Worm (Caenorhabditis elegans) whole organism, L1 larva: ENCODE measurements around the gene irk-1.

ENCODE experiments used
- C04F5.9 ChIP-seq: sonication (generic microtip); optimal IDR thresholded peaks from 2 replicates; lab custom pipeline; 2016; ENCODE audit warnings: missing genetic modification characterization, missing compliant biosample characterization
- C16A3.4 ChIP-seq: fragments of 150-350 bp; optimal IDR thresholded peaks from 2 replicates; lab custom pipeline; 2014; ENCODE audit warnings: missing biosample characterization, missing genetic modification characterization
- C34B4.2 ChIP-seq: sonication (generic microtip); optimal IDR thresholded peaks from 2 replicates; lab custom pipeline; 2017; ENCODE audit warnings: mild to moderate bottlenecking, missing genetic modification characterization, missing compliant biosample characterization
- aha-1 ChIP-seq: fragments of 150-350 bp; optimal IDR thresholded peaks from 2 replicates; lab custom pipeline; 2014; ENCODE audit warnings: missing biosample characterization, missing genetic modification characterization
- alr-1 ChIP-seq: fragments of 200-800 bp; sonication (Bioruptor generic); optimal IDR thresholded peaks from 2 replicates; lab custom pipeline; 2018; ENCODE audit warnings: borderline replicate concordance, mild to moderate bottlenecking, missing genetic modification characterization, missing compliant biosample characterization
- ama-1 ChIP-seq: fragments of 150-350 bp; optimal IDR thresholded peaks from 2 replicates; lab custom pipeline; 2014
- ceh-8 ChIP-seq: fragments of 200-800 bp; sonication (Bioruptor generic); optimal IDR thresholded peaks from 2 replicates; lab custom pipeline; 2018; ENCODE audit warnings: mild to moderate bottlenecking, missing genetic modification characterization, moderate library complexity, missing compliant biosample characterization
- ceh-88 ChIP-seq: fragments of 200-800 bp; sonication (Bioruptor generic); IDR thresholded peaks from 2 replicates; pipeline ENCODE4 v1.3.6; 2022; ENCODE audit warnings: missing genetic modification characterization, missing compliant biosample characterization
- ces-1 ChIP-seq: fragments of 150-350 bp; optimal IDR thresholded peaks from 2 replicates; lab custom pipeline; 2014; ENCODE audit warnings: missing biosample characterization, missing genetic modification reagents, missing genetic modification characterization
- dpl-1 ChIP-seq, 3 experiments: fragments of 150-350 bp in 2 of 3; sonication (generic microtip) in 1 of 3; optimal IDR thresholded peaks; 2 replicates each; lab custom pipeline; 2014 to 2017; ENCODE audit warnings: missing biosample characterization in 3 of 3, missing genetic modification characterization in 3 of 3, missing genetic modification reagents in 3 of 3
- dsc-1 ChIP-seq: sonication (generic microtip); optimal IDR thresholded peaks from 2 replicates; lab custom pipeline; 2016; ENCODE audit warnings: mild to moderate bottlenecking, missing genetic modification characterization, missing compliant biosample characterization
- egl-27 ChIP-seq, 2 experiments: fragments of 150-350 bp in 1 of 2; sonication (generic microtip); optimal IDR thresholded peaks; 3 replicates each; lab custom pipeline; 2017 to 2018; ENCODE audit warnings: missing biosample characterization in 2 of 2, missing genetic modification characterization in 2 of 2, missing genetic modification reagents in 2 of 2
- elt-3 ChIP-seq, 6 experiments: fragments of 150-350 bp in 1 of 6; sonication (generic microtip); optimal IDR thresholded peaks; 2 replicates each; lab custom pipeline; 2017 to 2018; ENCODE audit warnings: missing biosample characterization in 6 of 6, missing genetic modification characterization in 6 of 6, inconsistent platforms in 1 of 6
- ets-5 ChIP-seq: fragments of 200-800 bp; sonication (Bioruptor generic); IDR thresholded peaks from 2 replicates; pipeline ENCODE4 v1.3.6; 2022; ENCODE audit warnings: missing genetic modification characterization, missing compliant biosample characterization
- fkh-10 ChIP-seq: sonication (generic microtip); optimal IDR thresholded peaks from 2 replicates; lab custom pipeline; 2017; ENCODE audit warnings: missing biosample characterization, missing genetic modification reagents, missing genetic modification characterization
- grh-1 ChIP-seq: fragments of 200-800 bp; sonication (Bioruptor generic); IDR thresholded peaks from 2 replicates; pipeline ENCODE4 v1.3.6; 2022; ENCODE audit warnings: missing genetic modification reagents, missing genetic modification characterization, missing compliant biosample characterization
- hpl-2 ChIP-seq: fragments of 150-350 bp; optimal IDR thresholded peaks from 2 replicates; lab custom pipeline; 2014; ENCODE audit warnings: missing biosample characterization, missing genetic modification reagents, missing genetic modification characterization
- isw-1 ChIP-seq: fragments of 200-800 bp; sonication (Bioruptor generic); IDR thresholded peaks from 2 replicates; pipeline ENCODE4 v1.3.6; 2022; ENCODE audit warnings: missing genetic modification characterization, missing compliant biosample characterization
- lin-13 ChIP-seq: fragments of 150-350 bp; optimal IDR thresholded peaks from 2 replicates; lab custom pipeline; 2014; ENCODE audit warnings: missing biosample characterization, missing genetic modification reagents, missing genetic modification characterization
- lin-14 ChIP-seq: fragments of 200-800 bp; sonication (Bioruptor generic); optimal IDR thresholded peaks from 2 replicates; lab custom pipeline; 2018; ENCODE audit warnings: mild to moderate bottlenecking, missing genetic modification characterization, moderate library complexity, missing compliant biosample characterization
- lin-15B ChIP-seq: fragments of 150-350 bp; sonication (generic microtip); optimal IDR thresholded peaks from 3 replicates; lab custom pipeline; 2014; ENCODE audit warnings: missing biosample characterization, missing genetic modification characterization
- lin-35 ChIP-seq, 2 experiments: fragments of 150-350 bp; optimal IDR thresholded peaks; 2 replicates each; lab custom pipeline; 2014; ENCODE audit warnings: missing biosample characterization in 2 of 2, missing genetic modification characterization in 2 of 2, missing genetic modification reagents in 2 of 2
- lin-39 ChIP-seq: fragments of 150-350 bp; optimal IDR thresholded peaks from 2 replicates; lab custom pipeline; 2014; ENCODE audit warnings: missing biosample characterization, missing genetic modification reagents, missing genetic modification characterization
- lsy-2 ChIP-seq, 2 experiments: fragments of 150-350 bp; optimal IDR thresholded peaks; 2 replicates each; lab custom pipeline; 2014; ENCODE audit warnings: missing biosample characterization in 2 of 2, missing genetic modification characterization in 2 of 2
- mab-9 ChIP-seq: fragments of 200-800 bp; sonication (Bioruptor generic); IDR thresholded peaks from 2 replicates; pipeline ENCODE4 v1.3.6; 2022; ENCODE audit warnings: missing genetic modification reagents, missing genetic modification characterization, missing compliant biosample characterization
- mef-2 ChIP-seq: fragments of 150-350 bp; optimal IDR thresholded peaks from 2 replicates; lab custom pipeline; 2014; ENCODE audit warnings: missing biosample characterization, missing genetic modification characterization
- mep-1 ChIP-seq: fragments of 150-350 bp; optimal IDR thresholded peaks from 2 replicates; lab custom pipeline; 2014; ENCODE audit warnings: missing biosample characterization, missing genetic modification characterization
- nhr-11 ChIP-seq: fragments of 150-350 bp; optimal IDR thresholded peaks from 2 replicates; lab custom pipeline; 2014; ENCODE audit warnings: missing biosample characterization, missing genetic modification characterization
- nhr-12 ChIP-seq: sonication (generic microtip); optimal IDR thresholded peaks from 2 replicates; lab custom pipeline; 2017; ENCODE audit warnings: missing biosample characterization, missing genetic modification characterization
- nhr-19 ChIP-seq: fragments of 200-800 bp; sonication (Bioruptor generic); conservative IDR thresholded peaks from 2 replicates; pipeline ENCODE4 v1.3.6; 2022; ENCODE audit warnings: missing genetic modification characterization, missing compliant biosample characterization
- nhr-20 ChIP-seq: sonication (generic microtip); optimal IDR thresholded peaks from 2 replicates; lab custom pipeline; 2016; ENCODE audit warnings: mild to moderate bottlenecking, missing genetic modification characterization, missing compliant biosample characterization
- nhr-237 ChIP-seq: fragments of 150-350 bp; optimal IDR thresholded peaks from 2 replicates; lab custom pipeline; 2014; ENCODE audit warnings: missing biosample characterization, missing genetic modification characterization
- nhr-47 ChIP-seq: sonication (generic microtip); optimal IDR thresholded peaks from 2 replicates; lab custom pipeline; 2016; ENCODE audit warnings: mild to moderate bottlenecking, missing genetic modification characterization, moderate library complexity, missing compliant biosample characterization
- nhr-71 ChIP-seq: sonication (generic microtip); optimal IDR thresholded peaks from 2 replicates; lab custom pipeline; 2016; ENCODE audit warnings: mild to moderate bottlenecking, missing genetic modification characterization, moderate library complexity, missing compliant biosample characterization
- nhr-76 ChIP-seq: sonication (generic microtip); optimal IDR thresholded peaks from 2 replicates; lab custom pipeline; 2017; ENCODE audit warnings: missing biosample characterization, missing genetic modification characterization
- nhr-77 ChIP-seq: fragments of 150-350 bp; optimal IDR thresholded peaks from 2 replicates; lab custom pipeline; 2014; ENCODE audit warnings: missing biosample characterization, missing genetic modification characterization
- nhr-84 ChIP-seq: sonication (generic microtip); optimal IDR thresholded peaks from 2 replicates; lab custom pipeline; 2017; ENCODE audit warnings: missing biosample characterization, missing genetic modification characterization
- pag-3 ChIP-seq: sonication (generic microtip); optimal IDR thresholded peaks from 2 replicates; lab custom pipeline; 2017; ENCODE audit warnings: missing genetic modification characterization, mild to moderate bottlenecking, missing compliant biosample characterization, antibody characterized with exemption, borderline replicate concordance; ENCODE audit not compliant: insufficient read depth
- rnt-1 ChIP-seq: sonication (generic microtip); optimal IDR thresholded peaks from 2 replicates; lab custom pipeline; 2016; ENCODE audit warnings: mild to moderate bottlenecking, missing genetic modification characterization, moderate library complexity, missing compliant biosample characterization
- snpc-4 ChIP-seq: fragments of 150-350 bp; optimal IDR thresholded peaks from 2 replicates; lab custom pipeline; 2014; ENCODE audit warnings: missing biosample characterization, missing genetic modification characterization
- snu-23 ChIP-seq: sonication (generic microtip); optimal IDR thresholded peaks from 2 replicates; lab custom pipeline; 2016; ENCODE audit warnings: missing genetic modification characterization, missing compliant biosample characterization
- sox-4 ChIP-seq: sonication (generic microtip); optimal IDR thresholded peaks from 2 replicates; lab custom pipeline; 2016; ENCODE audit warnings: missing genetic modification characterization, missing compliant biosample characterization
- sptf-1 ChIP-seq: fragments of 150-350 bp; optimal IDR thresholded peaks from 2 replicates; lab custom pipeline; 2014; ENCODE audit warnings: missing biosample characterization, missing genetic modification characterization
- sup-37 ChIP-seq: fragments of 200-800 bp; sonication (Bioruptor generic); optimal IDR thresholded peaks from 2 replicates; lab custom pipeline; 2018; ENCODE audit warnings: mild to moderate bottlenecking, missing genetic modification characterization, missing compliant biosample characterization
- swsn-7 ChIP-seq: sonication (generic microtip); optimal IDR thresholded peaks from 2 replicates; lab custom pipeline; 2016; ENCODE audit warnings: missing genetic modification characterization, missing compliant biosample characterization
- tbx-2 ChIP-seq: sonication (generic microtip); optimal IDR thresholded peaks from 2 replicates; lab custom pipeline; 2016; ENCODE audit warnings: missing genetic modification characterization, missing compliant biosample characterization
- unc-130 ChIP-seq: fragments of 150-350 bp; optimal IDR thresholded peaks from 2 replicates; lab custom pipeline; 2017; ENCODE audit warnings: missing biosample characterization, missing genetic modification characterization, inconsistent platforms
- unc-30 ChIP-seq: sonication (generic microtip); optimal IDR thresholded peaks from 2 replicates; lab custom pipeline; 2017; ENCODE audit warnings: missing biosample characterization, missing genetic modification characterization
- unc-62 ChIP-seq: fragments of 150-350 bp; optimal IDR thresholded peaks from 2 replicates; lab custom pipeline; 2014; ENCODE audit warnings: missing biosample characterization, missing genetic modification reagents, missing genetic modification characterization
- unc-98 ChIP-seq: fragments of 200-800 bp; sonication (Bioruptor generic); IDR thresholded peaks from 2 replicates; pipeline ENCODE4 v1.3.6; 2022; ENCODE audit warnings: missing genetic modification characterization, missing compliant biosample characterization
- vab-15 ChIP-seq: sonication (generic microtip); optimal IDR thresholded peaks from 2 replicates; lab custom pipeline; 2017; ENCODE audit warnings: missing genotype, mild to moderate bottlenecking, missing genetic modification characterization, missing compliant biosample characterization
- xbp-1 ChIP-seq: sonication (generic microtip); optimal IDR thresholded peaks from 2 replicates; lab custom pipeline; 2016; ENCODE audit warnings: missing genetic modification characterization, missing compliant biosample characterization
- zag-1 ChIP-seq: fragments of 150-350 bp; optimal IDR thresholded peaks from 2 replicates; lab custom pipeline; 2014; ENCODE audit warnings: missing biosample characterization, missing genetic modification characterization
- zip-4 ChIP-seq: fragments of 200-800 bp; sonication (Bioruptor generic); optimal IDR thresholded peaks from 2 replicates; lab custom pipeline; 2018; ENCODE audit warnings: mild to moderate bottlenecking, missing genetic modification characterization, moderate library complexity, missing compliant biosample characterization

irk-1 gene

DNA sequence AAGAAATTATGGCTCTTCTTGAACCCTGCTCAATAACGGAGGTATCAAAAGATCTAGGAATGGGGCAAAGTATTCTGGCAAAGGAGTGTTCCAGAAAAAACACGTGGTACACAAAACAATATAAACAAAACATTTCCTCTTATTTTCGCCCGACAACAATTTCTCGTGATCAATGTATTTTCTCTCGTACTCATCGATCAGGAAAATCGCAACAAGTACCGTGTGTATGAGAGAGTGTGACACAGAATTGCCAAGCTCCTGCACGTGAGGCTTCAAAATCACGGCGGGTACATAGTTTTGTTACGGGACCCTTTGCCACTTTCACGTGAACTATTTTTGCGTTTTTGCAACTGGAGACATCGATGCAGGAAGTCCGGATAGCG is 36.9 kb downstream of the irk-1 start:
- TF ChIP-seq lin-39 (peak; percentile 83), ceh-8 (GFP tag; lab: Kevin White, UChicago) (no peak), unc-130 (tag; lab: Kevin White, UChicago) (peak; percentile 92), lin-14 (GFP tag; lab: Kevin White, UChicago) (peak; percentile 85), ets-5 (GFP tag; lab: Robert Waterston, UW) (no peak), nhr-84 (tag; lab: Kevin White, UChicago) (no peak), isw-1 (GFP tag; lab: Robert Waterston, UW) (no peak), zag-1 (no peak), ces-1 (GFP tag; lab: Kevin White, UChicago) (no peak), hpl-2 (no peak), sup-37 (GFP tag; lab: Kevin White, UChicago) (peak; percentile 58), zip-4 (GFP tag; lab: Kevin White, UChicago) (no peak), tbx-2 (tag; lab: Kevin White, UChicago) (peak; percentile 76), aha-1 (no peak), snpc-4 (tag; lab: Kevin White, UChicago) (peak; percentile 5), dpl-1 (GFP tag; optimal IDR thresholded peaks at IDR 0.05; lab: Kevin White, UChicago) (peak in 2 of 3 experiments; percentile 21 to 37), sptf-1 (tag; lab: Kevin White, UChicago) (no peak), pag-3 (tag; lab: Kevin White, UChicago) (no peak), xbp-1 (tag; lab: Kevin White, UChicago) (peak; percentile 44), lin-35 (GFP tag; optimal IDR thresholded peaks at IDR 0.05; lab: Kevin White, UChicago) (peak in 1 of 2 experiments; percentile 73), ceh-88 (peak; percentile 22; the same call in 1 of the 2 replicates), mep-1 (peak; percentile 46), nhr-237 (no peak), nhr-20 (peak; percentile 86), unc-62 (GFP tag; lab: Kevin White, UChicago) (no peak), sox-4 (tag; lab: Kevin White, UChicago) (peak; percentile 12), nhr-77 (tag; lab: Kevin White, UChicago) (no peak), lin-13 (peak; percentile 2), egl-27 (tag; optimal IDR thresholded peaks at IDR 0.05; lab: Kevin White, UChicago) (no peak), unc-30 (tag; lab: Kevin White, UChicago) (no peak), nhr-76 (no peak), nhr-71 (tag; lab: Kevin White, UChicago) (peak; percentile 95), nhr-11 (tag; lab: Kevin White, UChicago) (peak; percentile 72), grh-1 (GFP tag; lab: Robert Waterston, UW) (peak; percentile 67), fkh-10 (no peak), swsn-7 (tag; lab: Kevin White, UChicago) (peak; percentile 47), nhr-47 (tag; lab: Kevin White, UChicago) (peak; percentile 49), vab-15 (tag; lab: Kevin White, UChicago) (no peak), elt-3 (tag; optimal IDR thresholded peaks at IDR 0.05; lab: Kevin White, UChicago) (peak in 2 of 6 experiments; percentile 4 to 64), nhr-19 (GFP tag; lab: Robert Waterston, UW) (peak; percentile 90), C16A3.4 (peak; percentile 59), unc-98 (GFP tag; lab: Robert Waterston, UW) (peak; percentile 42; the same call in 1 of the 2 replicates), C04F5.9 (peak; percentile 4), mab-9 (GFP tag; lab: Robert Waterston, UW) (peak; percentile 65), ama-1 (lab: Kevin White, UChicago) (peak; percentile 52), alr-1 (tag; lab: Kevin White, UChicago) (no peak), snu-23 (GFP tag; lab: Kevin White, UChicago) (peak; percentile 85), rnt-1 (peak; percentile 93), dsc-1 (no peak), lin-15B (tag; lab: Kevin White, UChicago) (no peak), lsy-2 (tag; optimal IDR thresholded peaks at IDR 0.05; lab: Kevin White, UChicago) (peak; percentile 40 to 49), mef-2 (tag; lab: Kevin White, UChicago) (peak; percentile 40), C34B4.2 (no peak), nhr-12 (tag; lab: Kevin White, UChicago) (no peak)
